Worm (Caenorhabditis elegans): ENCODE data around the gene Y56A3A.6.

DNA sequence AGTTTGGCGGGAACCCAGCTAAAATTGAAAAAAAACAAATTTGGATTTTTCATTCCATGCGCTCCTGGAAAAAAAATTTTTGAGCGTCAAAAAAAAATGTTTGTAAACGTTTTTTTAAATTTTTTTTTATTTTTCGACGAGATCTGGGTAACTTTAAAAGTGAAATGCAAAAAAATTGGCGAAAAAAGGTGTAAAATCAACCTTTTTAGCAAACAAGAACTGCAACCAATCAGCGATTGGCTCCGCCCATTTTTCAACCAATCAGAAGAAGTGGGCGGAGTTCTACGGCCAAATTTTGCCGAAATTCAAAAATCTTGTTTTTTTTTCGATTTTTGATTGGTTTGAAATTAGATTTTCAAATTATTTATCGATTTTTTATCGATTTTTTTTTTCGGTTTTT is 16.9 kb upstream of the Y56A3A.6 start:
- TF ChIP-seq mdl-1 (tag; optimal IDR thresholded peaks at IDR 0.05) (no peak), fos-1 (tag; optimal IDR thresholded peaks at IDR 0.05) (no peak), unc-62 (GFP tag; optimal IDR thresholded peaks at IDR 0.05 in 1 of 2) (no peak), unc-62 (tag; optimal IDR thresholded peaks at IDR 0.05) (no peak), nhr-41 (GFP tag; IDR thresholded peaks at IDR 0.05) (no peak), Y105C5A.15 (GFP tag; IDR thresholded peaks at IDR 0.05) (no peak), R02D3.7 (tag; optimal IDR thresholded peaks at IDR 0.05) (no peak)

Measured in whole organism, L4 larva.